Fruit fly (Drosophila melanogaster): ENCODE results near the gene CG5783.
A peak's percentile ranks its signal among the peaks of the same experiment; 100 is the strongest.

Gene CG5783

DNA sequence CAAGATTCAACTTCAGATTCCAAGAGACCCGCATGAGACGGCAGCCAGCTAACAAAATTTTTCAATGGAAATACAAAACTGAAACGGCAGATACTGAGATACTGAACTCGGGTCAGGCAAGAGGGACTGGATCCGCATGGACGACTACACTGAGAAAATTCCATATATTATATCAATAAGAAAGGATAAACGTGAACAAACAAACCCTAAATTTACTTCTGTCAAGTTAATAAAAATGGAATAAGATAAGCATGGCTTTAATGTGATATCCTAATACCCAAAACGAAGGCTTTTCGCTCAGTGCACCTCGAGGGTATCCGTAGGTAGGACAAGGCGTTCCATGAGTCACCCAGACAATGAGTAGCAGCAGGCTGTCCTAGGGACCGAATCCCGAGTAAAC, 10.6 kb upstream of the CG5783 start (continued):
- TF ChIP-seq CG15514 (GFP tag; optimal IDR thresholded peaks at IDR 0.05) (peak; percentile 52), dati (GFP tag; IDR thresholded peaks at IDR 0.05) (peak; percentile 47; the same call in 1 of the 2 replicates), CHES-1-like (GFP tag; optimal IDR thresholded peaks at IDR 0.05) (peak; percentile 83), lov (optimal IDR thresholded peaks at IDR 0.05) (no peak), lov (GFP tag; IDR thresholded peaks at IDR 0.05) (peak; percentile 88), Xrp1 (GFP tag; IDR thresholded peaks at IDR 0.05) (peak; percentile 96), D19A (tag; optimal IDR thresholded peaks at IDR 0.05) (peak; percentile 85), Dll (GFP tag; IDR thresholded peaks at IDR 0.05; ENCODE audit: partially characterized antibody) (no peak), sim (GFP tag; IDR thresholded peaks at IDR 0.05) (peak; percentile 88), Stat92E (GFP tag; optimal IDR thresholded peaks at IDR 0.05) (peak in 1 of 3 experiments; percentile 86), ato (GFP tag; IDR thresholded peaks at IDR 0.05; ENCODE audit: partially characterized antibody) (no peak), Hsf (GFP tag; optimal IDR thresholded peaks at IDR 0.05) (peak; percentile 87), slbo (GFP tag; IDR thresholded peaks at IDR 0.05) (peak; percentile 82), inv (GFP tag; IDR thresholded peaks at IDR 0.05; ENCODE audit: partially characterized antibody) (no peak), Hmx (GFP tag; optimal IDR thresholded peaks at IDR 0.05) (peak; percentile 51), CG31365 (tag; optimal IDR thresholded peaks at IDR 0.05) (peak; percentile 16), bsh (GFP tag; optimal IDR thresholded peaks at IDR 0.05) (peak; percentile 54 to 79), CG18619 (GFP tag; optimal IDR thresholded peaks at IDR 0.05) (peak; percentile 63), dpn (GFP tag; optimal IDR thresholded peaks at IDR 0.05) (peak; percentile 85 to 90), Myb (GFP tag; optimal IDR thresholded peaks at IDR 0.05) (peak; percentile 61), Side (GFP tag; optimal IDR thresholded peaks at IDR 0.05) (peak; percentile 84), YL-1 (GFP tag; optimal IDR thresholded peaks at IDR 0.05) (no peak), tll (GFP tag; optimal IDR thresholded peaks at IDR 0.05) (peak in 1 of 2 experiments; percentile 74), Kr (GFP tag; optimal IDR thresholded peaks at IDR 0.05) (peak; percentile 86), nau (GFP tag; optimal IDR thresholded peaks at IDR 0.05) (peak; percentile 53), CG11093 (GFP tag; IDR thresholded peaks at IDR 0.05) (peak; percentile 76), yki (optimal IDR thresholded peaks at IDR 0.05) (no peak), Spps (tag; optimal IDR thresholded peaks at IDR 0.05) (peak; percentile 84), Blimp-1 (GFP tag; optimal IDR thresholded peaks at IDR 0.05) (peak; percentile 59), Rx (GFP tag; IDR thresholded peaks at IDR 0.05) (peak; percentile 79), CG6813 (GFP tag; optimal IDR thresholded peaks at IDR 0.05) (peak; percentile 84), chinmo (GFP tag; IDR thresholded peaks at IDR 0.05; ENCODE audit: partially characterized antibody) (no peak), CG10147 (GFP tag; optimal IDR thresholded peaks at IDR 0.05) (peak; percentile 42), mam (GFP tag; optimal IDR thresholded peaks at IDR 0.05) (peak; percentile 81), CG11723 (GFP tag; optimal IDR thresholded peaks at IDR 0.05) (peak; percentile 57), dysf (GFP tag; IDR thresholded peaks at IDR 0.05) (peak; percentile 77), zfh1 (GFP tag; IDR thresholded peaks at IDR 0.05) (peak; percentile 96), Bteb2 (GFP tag; optimal IDR thresholded peaks at IDR 0.05) (peak; percentile 65), CG16813 (GFP tag; IDR thresholded peaks at IDR 0.05; ENCODE audit: partially characterized antibody) (no peak), Atf6 (GFP tag; IDR thresholded peaks at IDR 0.05) (peak; percentile 62), CG9932 (GFP tag; IDR thresholded peaks at IDR 0.05) (peak; percentile 50; the same call in 1 of the 2 replicates), CG5245 (GFP tag; optimal IDR thresholded peaks at IDR 0.05) (peak; percentile 89), Ravus (GFP tag; IDR thresholded peaks at IDR 0.05) (peak; percentile 21; the same call in 1 of the 2 replicates), seq (GFP tag; IDR thresholded peaks at IDR 0.05) (peak; percentile 76), gt (GFP tag; IDR thresholded peaks at IDR 0.05) (peak; percentile 61), gce (GFP tag; IDR thresholded peaks at IDR 0.05) (peak; percentile 67; the same call in 2 of the 3 replicates), nerfin-1 (tag; optimal IDR thresholded peaks at IDR 0.05) (peak; percentile 71), CG4707 (GFP tag; optimal IDR thresholded peaks at IDR 0.05) (peak; percentile 60), CoRest (tag; optimal IDR thresholded peaks at IDR 0.05) (peak; percentile 84), Meics (GFP tag; optimal IDR thresholded peaks at IDR 0.05) (peak; percentile 64)

Measured in whole organism, embryonic.